Worm (Caenorhabditis elegans): ENCODE results near the gene T03E6.8.

DNA sequence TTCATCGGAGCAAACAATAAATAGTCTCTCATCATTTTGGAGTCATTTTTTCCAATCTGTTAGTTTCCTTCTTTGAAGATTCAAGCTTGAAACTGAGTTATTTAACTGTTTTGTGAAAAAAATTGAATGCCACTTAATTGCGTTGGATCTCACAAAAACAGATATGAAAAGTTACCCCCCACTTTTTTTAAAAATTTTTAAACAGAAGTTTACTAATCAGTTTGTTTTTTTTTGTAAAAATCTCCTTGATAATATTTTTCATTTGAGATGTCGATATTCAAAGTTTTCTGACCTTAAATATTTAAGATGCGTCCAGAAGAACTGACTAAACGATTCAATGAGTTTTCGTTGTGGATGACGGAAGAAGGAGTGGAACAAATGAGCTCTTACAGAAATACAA lies 3.3 kb upstream of the T03E6.8 start, which contains the start of gene Y32B12C.1:
- TF ChIP-seq nhr-11 (tag; optimal IDR thresholded peaks at IDR 0.05) = no peak
- TF ChIP-seq nfya-1 (tag; optimal IDR thresholded peaks at IDR 0.05) = no peak
- no peak for TF ChIP-seq ets-4 (tag; optimal IDR thresholded peaks at IDR 0.05)
- TF ChIP-seq ref-2 (tag; optimal IDR thresholded peaks at IDR 0.05) = no peak
- no peak for TF ChIP-seq ceh-24 (tag; optimal IDR thresholded peaks at IDR 0.05)
- TF ChIP-seq elt-2 (tag; optimal IDR thresholded peaks at IDR 0.05) = no peak
- no peak for TF ChIP-seq madf-2 (tag; optimal IDR thresholded peaks at IDR 0.05)
- TF ChIP-seq ceh-9 (tag; optimal IDR thresholded peaks at IDR 0.05) = no peak
- no peak for TF ChIP-seq ama-1 (optimal IDR thresholded peaks at IDR 0.05)
